Worm (Caenorhabditis elegans) whole organism, L4 larva: ENCODE data around the gene fli-1.

Experiments used
- F26F4.8 ChIP-seq: fragments of 200-800 bp; sonication (Bioruptor generic); conservative IDR thresholded peaks from 2 replicates; pipeline ENCODE4 v1.3.6; 2022; ENCODE audit warnings: missing genetic modification characterization, missing compliant biosample characterization
- F49E8.2 ChIP-seq: sonication (generic microtip); optimal IDR thresholded peaks from 2 replicates; lab custom pipeline; 2016; ENCODE audit warnings: missing compliant biosample characterization, mild to moderate bottlenecking, missing genetic modification characterization, borderline replicate concordance
- Y5F2A.4 ChIP-seq: fragments of 200-800 bp; sonication (Bioruptor generic); optimal IDR thresholded peaks from 2 replicates; lab custom pipeline; 2018; ENCODE audit warnings: mild to moderate bottlenecking, missing genetic modification characterization, missing compliant biosample characterization
- Y75B8A.6 ChIP-seq: fragments of 200-800 bp; sonication (Bioruptor generic); IDR thresholded peaks from 2 replicates; pipeline ENCODE4 v1.3.6; 2022; ENCODE audit warnings: missing genetic modification reagents, missing genetic modification characterization, missing compliant biosample characterization
- aly-2 ChIP-seq: sonication (generic microtip); optimal IDR thresholded peaks from 2 replicates; lab custom pipeline; 2018; ENCODE audit warnings: missing biosample characterization, missing genetic modification characterization
- ama-1 ChIP-seq: fragments of 150-350 bp; optimal IDR thresholded peaks from 2 replicates; lab custom pipeline; 2014; ENCODE audit warnings: inconsistent platforms, mixed read lengths
- attf-4 ChIP-seq: sonication (generic microtip); optimal IDR thresholded peaks from 3 replicates; lab custom pipeline; 2017; ENCODE audit warnings: missing biosample characterization, missing genetic modification characterization
- ceh-20 ChIP-seq: fragments of 200-800 bp; sonication (Bioruptor generic); IDR thresholded peaks from 2 replicates; pipeline ENCODE4 v1.3.6; 2022; ENCODE audit warnings: missing genetic modification reagents, missing genetic modification characterization, missing compliant biosample characterization
- ceh-44 ChIP-seq: fragments of 200-800 bp; sonication (Bioruptor generic); IDR thresholded peaks from 2 replicates; pipeline ENCODE4 v1.3.6; 2022; ENCODE audit warnings: missing genetic modification reagents, missing genetic modification characterization, missing compliant biosample characterization
- ces-1 ChIP-seq: fragments of 150-350 bp; sonication (generic microtip); optimal IDR thresholded peaks from 4 replicates; lab custom pipeline; 2014; ENCODE audit warnings: missing biosample characterization, missing genetic modification reagents, missing genetic modification characterization
- ctbp-1 ChIP-seq: fragments of 200-800 bp; sonication (Bioruptor generic); IDR thresholded peaks from 2 replicates; pipeline ENCODE4 v1.3.6; 2022; ENCODE audit warnings: missing genetic modification reagents, missing genetic modification characterization, missing compliant biosample characterization
- dmd-6 ChIP-seq: fragments of 200-800 bp; sonication (Bioruptor generic); IDR thresholded peaks from 2 replicates; pipeline ENCODE4 v1.3.6; 2022; ENCODE audit warnings: missing genetic modification reagents, missing genetic modification characterization, missing compliant biosample characterization
- duxl-1 ChIP-seq: sonication (generic microtip); optimal IDR thresholded peaks from 2 replicates; lab custom pipeline; 2016; ENCODE audit warnings: mild to moderate bottlenecking, missing genetic modification characterization, moderate library complexity, missing compliant biosample characterization; ENCODE audit not compliant: poor library complexity
- dve-1 ChIP-seq: sonication (generic microtip); optimal IDR thresholded peaks from 2 replicates; lab custom pipeline; 2017; ENCODE audit warnings: antibody characterized with exemption, mild to moderate bottlenecking, missing genetic modification characterization, missing compliant biosample characterization; ENCODE audit not compliant: insufficient read depth
- egl-27 ChIP-seq: sonication (generic microtip); optimal IDR thresholded peaks from 3 replicates; lab custom pipeline; 2017; ENCODE audit warnings: missing biosample characterization, missing genetic modification reagents, missing genetic modification characterization
- egl-43 ChIP-seq: fragments of 200-800 bp; sonication (Bioruptor generic); IDR thresholded peaks from 2 replicates; pipeline ENCODE4 v1.3.6; 2022; ENCODE audit warnings: missing genetic modification reagents, missing genetic modification characterization, missing compliant biosample characterization
- gei-8 ChIP-seq: fragments of 200-800 bp; sonication (Bioruptor generic); optimal IDR thresholded peaks from 2 replicates; lab custom pipeline; 2018; ENCODE audit warnings: mild to moderate bottlenecking, missing genetic modification characterization, missing compliant biosample characterization
- hif-1 ChIP-seq, 2 experiments: sonication (generic microtip); optimal IDR thresholded peaks; 2 replicates each; lab custom pipeline; 2016 to 2017; ENCODE audit warnings: missing compliant biosample characterization in 2 of 2, missing genetic modification characterization in 2 of 2, missing genetic modification reagents in 2 of 2, missing genotype in 2 of 2, mild to moderate bottlenecking in 1 of 2
- hlh-11 ChIP-seq: fragments of 200-800 bp; sonication (Bioruptor generic); optimal IDR thresholded peaks from 2 replicates; lab custom pipeline; 2018; ENCODE audit warnings: mild to moderate bottlenecking, missing genetic modification characterization, missing compliant biosample characterization
- hmg-1.1 ChIP-seq: fragments of 200-800 bp; sonication (Bioruptor generic); IDR thresholded peaks from 2 replicates; pipeline ENCODE4 v1.3.6; 2022; ENCODE audit warnings: missing genetic modification reagents, missing genetic modification characterization, missing compliant biosample characterization
- lin-1 ChIP-seq: fragments of 200-800 bp; sonication (Bioruptor generic); IDR thresholded peaks from 2 replicates; pipeline ENCODE4 v1.3.6; 2022; ENCODE audit warnings: missing genetic modification reagents, missing genetic modification characterization, missing compliant biosample characterization
- lin-29 ChIP-seq: fragments of 200-800 bp; sonication (Bioruptor generic); IDR thresholded peaks from 2 replicates; pipeline ENCODE4 v1.3.6; 2022; ENCODE audit warnings: missing genetic modification reagents, missing genetic modification characterization, missing compliant biosample characterization
- lin-38 ChIP-seq: fragments of 200-800 bp; sonication (Bioruptor generic); IDR thresholded peaks from 2 replicates; pipeline ENCODE4 v1.3.6; 2022; ENCODE audit warnings: missing genetic modification reagents, missing genetic modification characterization, missing compliant biosample characterization
- lin-39 ChIP-seq: fragments of 150-350 bp; optimal IDR thresholded peaks from 2 replicates; lab custom pipeline; 2014; ENCODE audit warnings: missing biosample characterization, missing genetic modification reagents, missing genetic modification characterization
- lir-3 ChIP-seq: sonication (generic microtip); optimal IDR thresholded peaks from 2 replicates; lab custom pipeline; 2016; ENCODE audit warnings: mild to moderate bottlenecking, missing genetic modification characterization, missing compliant biosample characterization
- mes-2 ChIP-seq: sonication (generic microtip); optimal IDR thresholded peaks from 2 replicates; lab custom pipeline; 2016; ENCODE audit warnings: missing genotype, mild to moderate bottlenecking, missing genetic modification characterization, missing compliant biosample characterization; ENCODE audit not compliant: poor library complexity, severe bottlenecking
- nhr-102 ChIP-seq: sonication (generic microtip); optimal IDR thresholded peaks from 2 replicates; lab custom pipeline; 2016; ENCODE audit warnings: mild to moderate bottlenecking, missing genetic modification characterization, moderate library complexity, missing compliant biosample characterization
- nhr-11 ChIP-seq: fragments of 150-350 bp; optimal IDR thresholded peaks from 2 replicates; lab custom pipeline; 2014; ENCODE audit warnings: missing biosample characterization, missing genetic modification characterization
- nhr-111 ChIP-seq: fragments of 200-800 bp; sonication (Bioruptor generic); optimal IDR thresholded peaks from 2 replicates; lab custom pipeline; 2018; ENCODE audit warnings: mild to moderate bottlenecking, missing genetic modification characterization, missing compliant biosample characterization
- nhr-237 ChIP-seq: sonication (generic microtip); optimal IDR thresholded peaks from 2 replicates; lab custom pipeline; 2017; ENCODE audit warnings: missing biosample characterization, missing genetic modification characterization
- nhr-28 ChIP-seq: fragments of 150-350 bp; optimal IDR thresholded peaks from 2 replicates; lab custom pipeline; 2014; ENCODE audit warnings: missing biosample characterization, missing genetic modification characterization
- nhr-42 ChIP-seq: fragments of 200-800 bp; sonication (Bioruptor generic); IDR thresholded peaks from 2 replicates; pipeline ENCODE4 v1.3.6; 2022; ENCODE audit warnings: missing genetic modification characterization, missing compliant biosample characterization
- nhr-6 ChIP-seq: fragments of 150-350 bp; optimal IDR thresholded peaks from 2 replicates; lab custom pipeline; 2014; ENCODE audit warnings: missing biosample characterization, missing genetic modification characterization
- nhr-76 ChIP-seq: fragments of 150-350 bp; optimal IDR thresholded peaks from 2 replicates; lab custom pipeline; 2014; ENCODE audit warnings: missing biosample characterization, missing genetic modification characterization
- pha-4 ChIP-seq, 2 experiments: fragments of 150-350 bp in 1 of 2; fragments of 200-800 bp in 1 of 2; sonication (Bioruptor generic) in 1 of 2; IDR thresholded peaks in 1 of 2; optimal IDR thresholded peaks in 1 of 2; 2 replicates each; pipeline versions ENCODE4 v1.3.6 to Lab custom; 2014 to 2022; ENCODE audit warnings: missing genetic modification characterization in 2 of 2, missing genetic modification reagents in 2 of 2, missing biosample characterization in 1 of 2, missing compliant biosample characterization in 1 of 2
- php-3 ChIP-seq: fragments of 200-800 bp; sonication (Bioruptor generic); IDR thresholded peaks from 2 replicates; pipeline ENCODE4 v1.3.6; 2022; ENCODE audit warnings: missing genetic modification reagents, missing genetic modification characterization, missing compliant biosample characterization
- pqm-1 ChIP-seq: sonication (generic microtip); optimal IDR thresholded peaks from 2 replicates; lab custom pipeline; 2017; ENCODE audit warnings: missing biosample characterization, missing genetic modification characterization
- rbr-2 ChIP-seq: sonication (generic microtip); optimal IDR thresholded peaks from 2 replicates; lab custom pipeline; 2016; ENCODE audit warnings: missing genotype, missing genetic modification characterization, missing compliant biosample characterization
- skn-1 ChIP-seq: fragments of 150-350 bp; optimal IDR thresholded peaks from 2 replicates; lab custom pipeline; 2014; ENCODE audit warnings: missing biosample characterization, missing genetic modification characterization
- snpc-4 ChIP-seq: fragments of 150-350 bp; optimal IDR thresholded peaks from 2 replicates; lab custom pipeline; 2014; ENCODE audit warnings: missing biosample characterization, missing genetic modification characterization
- spr-3 ChIP-seq: fragments of 200-800 bp; sonication (Bioruptor generic); optimal IDR thresholded peaks from 2 replicates; lab custom pipeline; 2018; ENCODE audit warnings: mild to moderate bottlenecking, missing genetic modification characterization, missing compliant biosample characterization
- tra-1 ChIP-seq: fragments of 200-800 bp; sonication (Bioruptor generic); IDR thresholded peaks from 2 replicates; pipeline ENCODE4 v1.3.6; 2022; ENCODE audit warnings: missing genetic modification reagents, missing genetic modification characterization, missing compliant biosample characterization
- unc-130 ChIP-seq: sonication (generic microtip); optimal IDR thresholded peaks from 2 replicates; lab custom pipeline; 2016; ENCODE audit warnings: missing genetic modification reagents, missing genetic modification characterization, missing compliant biosample characterization
- unc-39 ChIP-seq: sonication (generic microtip); optimal IDR thresholded peaks from 2 replicates; lab custom pipeline; 2017; ENCODE audit warnings: missing biosample characterization, missing genetic modification characterization
- vab-7 ChIP-seq: fragments of 200-800 bp; sonication (Bioruptor generic); IDR thresholded peaks from 2 replicates; pipeline ENCODE4 v1.3.6; 2022; ENCODE audit warnings: missing genetic modification reagents, missing genetic modification characterization, missing compliant biosample characterization
- zag-1 ChIP-seq: fragments of 150-350 bp; optimal IDR thresholded peaks from 2 replicates; lab custom pipeline; 2014; ENCODE audit warnings: missing biosample characterization, missing genetic modification characterization
- zip-2 ChIP-seq: fragments of 150-350 bp; optimal IDR thresholded peaks from 2 replicates; lab custom pipeline; 2014; ENCODE audit warnings: missing biosample characterization, missing genetic modification characterization
- ztf-11 ChIP-seq: fragments of 150-350 bp; optimal IDR thresholded peaks from 2 replicates; lab custom pipeline; 2014; ENCODE audit warnings: missing biosample characterization, missing genetic modification characterization
- ztf-7 ChIP-seq: fragments of 150-350 bp; optimal IDR thresholded peaks from 2 replicates; lab custom pipeline; 2014; ENCODE audit warnings: missing biosample characterization, missing genetic modification characterization

The fli-1 gene

DNA sequence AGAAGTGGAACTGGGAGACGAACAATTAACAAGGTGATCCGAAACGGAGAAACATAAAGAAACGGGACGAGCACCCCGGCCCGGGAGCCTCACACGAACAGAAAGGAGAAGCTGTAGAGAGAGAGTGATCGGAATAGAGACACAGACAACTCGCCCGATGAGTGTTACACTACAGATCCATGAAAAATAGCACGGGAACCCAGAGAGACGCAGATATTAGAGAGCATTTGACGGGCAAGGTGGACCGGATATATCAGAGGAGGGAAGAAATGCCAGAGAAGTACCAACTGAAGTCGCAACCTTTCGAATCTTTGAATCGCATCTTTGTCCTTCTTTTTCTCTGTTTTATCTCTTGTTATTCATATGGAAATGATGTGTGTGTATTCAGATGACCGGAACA is 885 bp upstream of the fli-1 start, which contains the start of gene anmt-1:
TSS of gene anmt-1 (plus strand) at position 388 of the 400 bp plus-strand sequence.
- no peak for TF ChIP-seq zag-1 (tag; lab: Kevin White, UChicago)
- TF ChIP-seq mes-2 (tag; lab: Kevin White, UChicago), result peak; percentile 45

- TF ChIP-seq nhr-11 (tag; lab: Kevin White, UChicago) (peak; percentile 39), lir-3 (tag; lab: Kevin White, UChicago) (peak; percentile 75), egl-43 (GFP tag; lab: Robert Waterston, UW) (peak; percentile 97), tra-1 (peak; percentile 87), ama-1 (lab: Kevin White, UChicago) (peak; percentile 21), hif-1 (tag; optimal IDR thresholded peaks at IDR 0.05; lab: Kevin White, UChicago) (peak in 1 of 2 experiments; percentile 69), hlh-11 (tag; lab: Kevin White, UChicago) (peak; percentile 46), gei-8 (GFP tag; lab: Kevin White, UChicago) (peak; percentile 71), F49E8.2 (tag; lab: Kevin White, UChicago) (peak; percentile 44), egl-27 (tag; lab: Kevin White, UChicago) (no peak), nhr-76 (tag; lab: Kevin White, UChicago) (no peak), dve-1 (tag; lab: Kevin White, UChicago) (peak; percentile 58), ces-1 (GFP tag; lab: Kevin White, UChicago) (no peak), nhr-102 (tag; lab: Kevin White, UChicago) (peak; percentile 75), Y5F2A.4 (GFP tag; lab: Kevin White, UChicago) (peak; percentile 41), ztf-11 (tag; lab: Kevin White, UChicago) (no peak), unc-39 (tag; lab: Kevin White, UChicago) (no peak), dmd-6 (peak; percentile 47), ceh-20 (GFP tag; lab: Robert Waterston, UW) (peak; percentile 85), aly-2 (tag; lab: Kevin White, UChicago) (peak; percentile 61), unc-130 (GFP tag; lab: Kevin White, UChicago) (peak; percentile 60), F26F4.8 (GFP tag; lab: Robert Waterston, UW) (peak; percentile 94), nhr-42 (peak; percentile 87), lin-39 (tag; lab: Kevin White, UChicago) (no peak), hmg-1.1 (GFP tag; lab: Robert Waterston, UW) (peak; percentile 96), lin-38 (GFP tag; lab: Robert Waterston, UW) (peak; percentile 84), rbr-2 (tag; lab: Kevin White, UChicago) (peak; percentile 72), lin-1 (peak; percentile 92), ztf-7 (tag; lab: Kevin White, UChicago) (peak; percentile 81), ceh-44 (GFP tag; lab: Robert Waterston, UW) (peak; percentile 74; the same call in 1 of the 2 replicates), nhr-237 (tag; lab: Kevin White, UChicago) (no peak), ctbp-1 (GFP tag; lab: Robert Waterston, UW) (peak; percentile 90), vab-7 (GFP tag; lab: Robert Waterston, UW) (peak; percentile 90), zag-1 (tag; lab: Kevin White, UChicago) (no peak), nhr-6 (tag; lab: Kevin White, UChicago) (peak; percentile 30), snpc-4 (tag; lab: Kevin White, UChicago) (no peak), Y75B8A.6 (peak; percentile 88), skn-1 (no peak), spr-3 (GFP tag; lab: Kevin White, UChicago) (peak; percentile 54), duxl-1 (tag; lab: Kevin White, UChicago) (peak; percentile 85), nhr-111 (peak; percentile 77), lin-29 (GFP tag; lab: Robert Waterston, UW) (peak; percentile 65; the same call in 1 of the 2 replicates), zip-2 (peak; percentile 63), nhr-28 (tag; lab: Kevin White, UChicago) (peak; percentile 63), attf-4 (tag; lab: Kevin White, UChicago) (no peak), pqm-1 (tag; lab: Kevin White, UChicago) (no peak), php-3 (peak; percentile 72), pha-4 (GFP tag; IDR thresholded peaks at IDR 0.05; lab: Robert Waterston, UW) (peak; percentile 93), pha-4 (tag; optimal IDR thresholded peaks at IDR 0.05; lab: Kevin White, UChicago) (no peak)
Measured at ce11 chrIII:8678371-8678770, 5.2 kb downstream of the fli-1 start.
